Worm (Caenorhabditis elegans) whole organism, young adult: ENCODE data around the gene hrpu-1.
A peak's percentile ranks its signal among the peaks of the same experiment; 100 is the strongest.

Experiments used
- B0035.1 ChIP-seq: sonication (generic microtip); optimal IDR thresholded peaks from 2 replicates; lab custom pipeline; 2016; ENCODE audit warnings: missing genetic modification characterization, mild to moderate bottlenecking, missing compliant biosample characterization, missing genotype, missing genetic modification reagents
- B0336.3 ChIP-seq: fragments of 200-800 bp; sonication (Bioruptor generic); IDR thresholded peaks from 2 replicates; pipeline ENCODE4 v1.3.6; 2022; ENCODE audit warnings: missing genetic modification characterization, missing compliant biosample characterization
- F22D6.2 ChIP-seq: sonication (generic microtip); optimal IDR thresholded peaks from 2 replicates; lab custom pipeline; 2016; ENCODE audit warnings: mild to moderate bottlenecking, missing genetic modification characterization, missing compliant biosample characterization
- F33H1.4 ChIP-seq: fragments of 200-800 bp; sonication (Bioruptor generic); IDR thresholded peaks from 2 replicates; pipeline ENCODE4 v1.3.6; 2022; ENCODE audit warnings: missing genetic modification reagents, missing genetic modification characterization, missing compliant biosample characterization
- K12H6.12 ChIP-seq: fragments of 200-800 bp; sonication (Bioruptor generic); optimal IDR thresholded peaks from 2 replicates; lab custom pipeline; 2018; ENCODE audit warnings: mild to moderate bottlenecking, missing genetic modification characterization, missing compliant biosample characterization
- Y53G8AR.9 ChIP-seq: fragments of 200-800 bp; sonication (Bioruptor generic); conservative IDR thresholded peaks from 2 replicates; pipeline ENCODE4 v1.3.6; 2022; ENCODE audit warnings: missing genetic modification reagents, missing genetic modification characterization, missing compliant biosample characterization
- aptf-2 ChIP-seq: fragments of 200-800 bp; sonication (Bioruptor generic); conservative IDR thresholded peaks from 2 replicates; pipeline ENCODE4 v1.3.6; 2022; ENCODE audit warnings: missing genetic modification reagents, missing genetic modification characterization, missing compliant biosample characterization
- attf-3 ChIP-seq: fragments of 200-800 bp; sonication (Bioruptor generic); conservative IDR thresholded peaks from 2 replicates; pipeline ENCODE4 v1.3.6; 2022; ENCODE audit warnings: missing genetic modification reagents, missing genetic modification characterization, missing compliant biosample characterization
- attf-6 ChIP-seq: fragments of 200-800 bp; sonication (Bioruptor generic); IDR thresholded peaks from 2 replicates; pipeline ENCODE4 v1.3.6; 2022; ENCODE audit warnings: missing genetic modification reagents, missing genetic modification characterization, missing compliant biosample characterization
- bed-2 ChIP-seq: fragments of 200-800 bp; sonication (Bioruptor generic); IDR thresholded peaks from 2 replicates; pipeline ENCODE4 v1.3.6; 2022; ENCODE audit warnings: missing genetic modification reagents, missing genetic modification characterization, missing compliant biosample characterization
- cebp-1 ChIP-seq, 2 experiments: fragments of 200-800 bp in 1 of 2; sonication (Bioruptor generic) in 1 of 2; sonication (generic microtip) in 1 of 2; IDR thresholded peaks in 1 of 2; optimal IDR thresholded peaks in 1 of 2; 2 replicates each; pipeline versions ENCODE4 v1.3.6 to Lab custom; 2017 to 2022; ENCODE audit warnings: missing compliant biosample characterization in 2 of 2, missing genetic modification characterization in 2 of 2, mild to moderate bottlenecking in 1 of 2, missing genetic modification reagents in 1 of 2, moderate library complexity in 1 of 2
- cebp-2 ChIP-seq: fragments of 200-800 bp; sonication (Bioruptor generic); IDR thresholded peaks from 2 replicates; pipeline ENCODE4 v1.3.6; 2022; ENCODE audit warnings: missing genetic modification characterization, missing compliant biosample characterization
- ceh-100 ChIP-seq: fragments of 200-800 bp; sonication (Bioruptor generic); IDR thresholded peaks from 2 replicates; pipeline ENCODE4 v1.3.6; 2022; ENCODE audit warnings: missing genetic modification reagents, missing genetic modification characterization, missing compliant biosample characterization
- ceh-40 ChIP-seq: fragments of 200-800 bp; sonication (Bioruptor generic); IDR thresholded peaks from 2 replicates; pipeline ENCODE4 v1.3.6; 2022; ENCODE audit warnings: missing genetic modification characterization, missing compliant biosample characterization
- chd-7 ChIP-seq: sonication (generic microtip); optimal IDR thresholded peaks from 2 replicates; lab custom pipeline; 2016; ENCODE audit warnings: mild to moderate bottlenecking, missing genetic modification characterization, moderate library complexity, missing compliant biosample characterization
- egl-44 ChIP-seq: fragments of 200-800 bp; sonication (Bioruptor generic); IDR thresholded peaks from 2 replicates; pipeline ENCODE4 v1.3.6; 2022; ENCODE audit warnings: missing genetic modification reagents, missing genetic modification characterization, missing compliant biosample characterization
- gei-17 ChIP-seq: fragments of 200-800 bp; sonication (Bioruptor generic); optimal IDR thresholded peaks from 2 replicates; lab custom pipeline; 2018; ENCODE audit warnings: mild to moderate bottlenecking, missing genetic modification characterization, missing compliant biosample characterization
- him-1 ChIP-seq: sonication (generic microtip); optimal IDR thresholded peaks from 2 replicates; lab custom pipeline; 2016; ENCODE audit warnings: missing genotype, missing genetic modification reagents, missing genetic modification characterization, missing compliant biosample characterization
- hlh-12 ChIP-seq: sonication (generic microtip); optimal IDR thresholded peaks from 2 replicates; lab custom pipeline; 2016; ENCODE audit warnings: missing genetic modification characterization, missing compliant biosample characterization
- hmg-1.2 ChIP-seq: fragments of 200-800 bp; sonication (Bioruptor generic); IDR thresholded peaks from 2 replicates; pipeline ENCODE4 v1.3.6; 2022; ENCODE audit warnings: missing genetic modification reagents, missing genetic modification characterization, missing compliant biosample characterization
- hmg-20 ChIP-seq: fragments of 200-800 bp; sonication (Bioruptor generic); IDR thresholded peaks from 2 replicates; pipeline ENCODE4 v1.3.6; 2022; ENCODE audit warnings: missing genetic modification reagents, missing genetic modification characterization, missing compliant biosample characterization
- let-607 ChIP-seq, 2 experiments: fragments of 200-800 bp in 1 of 2; sonication (Bioruptor generic) in 1 of 2; sonication (generic microtip) in 1 of 2; optimal IDR thresholded peaks; 2 replicates each; lab custom pipeline; 2016 to 2018; ENCODE audit warnings: mild to moderate bottlenecking in 2 of 2, missing compliant biosample characterization in 2 of 2, missing genetic modification characterization in 2 of 2, moderate library complexity in 2 of 2, missing genotype in 1 of 2
- lin-35 ChIP-seq, 3 experiments: fragments of 150-350 bp in 2 of 3; sonication (generic microtip) in 1 of 3; optimal IDR thresholded peaks; 2 replicates each; lab custom pipeline; 2014 to 2018; ENCODE audit warnings: missing biosample characterization in 3 of 3, missing genetic modification characterization in 3 of 3, missing genetic modification reagents in 3 of 3
- madf-3 ChIP-seq: fragments of 200-800 bp; sonication (Bioruptor generic); IDR thresholded peaks from 2 replicates; pipeline ENCODE4 v1.3.6; 2022; ENCODE audit warnings: missing genetic modification reagents, missing genetic modification characterization, missing compliant biosample characterization
- madf-6 ChIP-seq: fragments of 200-800 bp; sonication (Bioruptor generic); IDR thresholded peaks from 2 replicates; pipeline ENCODE4 v1.3.6; 2022; ENCODE audit warnings: missing genetic modification reagents, missing genetic modification characterization, missing compliant biosample characterization
- nfya-1 ChIP-seq: sonication (generic microtip); optimal IDR thresholded peaks from 2 replicates; lab custom pipeline; 2017; ENCODE audit warnings: antibody characterized with exemption, missing compliant biosample characterization, missing genetic modification characterization, borderline replicate concordance; ENCODE audit not compliant: insufficient read depth
- nfyb-1 ChIP-seq: fragments of 200-800 bp; sonication (Bioruptor generic); IDR thresholded peaks from 2 replicates; pipeline ENCODE4 v1.3.6; 2022; ENCODE audit warnings: missing genetic modification reagents, missing genetic modification characterization, missing compliant biosample characterization
- nhr-120 ChIP-seq: fragments of 200-800 bp; sonication (Bioruptor generic); IDR thresholded peaks from 2 replicates; pipeline ENCODE4 v1.3.6; 2022; ENCODE audit warnings: missing genetic modification characterization, missing compliant biosample characterization
- pha-4 ChIP-seq: fragments of 150-350 bp; sonication (generic microtip); optimal IDR thresholded peaks from 2 replicates; lab custom pipeline; 2014; ENCODE audit warnings: missing biosample characterization, missing genetic modification reagents, missing genetic modification characterization
- rcor-1 ChIP-seq: fragments of 200-800 bp; sonication (Bioruptor generic); IDR thresholded peaks from 2 replicates; pipeline ENCODE4 v1.3.6; 2022; ENCODE audit warnings: missing genetic modification reagents, missing genetic modification characterization, missing compliant biosample characterization
- rpc-1 ChIP-seq, 2 experiments: fragments of 150-350 bp in 1 of 2; sonication (generic microtip) in 1 of 2; optimal IDR thresholded peaks; 2 replicates each; lab custom pipeline; 2014 to 2018; ENCODE audit warnings: missing biosample characterization in 1 of 2, missing genetic modification characterization in 1 of 2, missing genetic modification reagents in 1 of 2, missing genotype in 1 of 2
- sea-2 ChIP-seq: fragments of 200-800 bp; sonication (Bioruptor generic); IDR thresholded peaks from 2 replicates; pipeline ENCODE4 v1.3.6; 2022; ENCODE audit warnings: missing genetic modification characterization, missing compliant biosample characterization
- snpc-3.4 ChIP-seq: sonication (generic microtip); optimal IDR thresholded peaks from 2 replicates; lab custom pipeline; 2017; ENCODE audit warnings: missing genetic modification characterization, mild to moderate bottlenecking, missing compliant biosample characterization, antibody characterized with exemption, moderate library complexity, missing genotype, missing genetic modification reagents
- sptf-2 ChIP-seq: fragments of 200-800 bp; sonication (Bioruptor generic); optimal IDR thresholded peaks from 2 replicates; lab custom pipeline; 2018; ENCODE audit warnings: mild to moderate bottlenecking, missing genetic modification characterization, missing compliant biosample characterization
- tbp1 ChIP-seq: fragments of 200-800 bp; sonication (Bioruptor generic); optimal IDR thresholded peaks from 2 replicates; lab custom pipeline; 2018; ENCODE audit warnings: mild to moderate bottlenecking, missing genetic modification characterization, missing compliant biosample characterization
- tlf-1 ChIP-seq: fragments of 200-800 bp; sonication (Bioruptor generic); optimal IDR thresholded peaks from 2 replicates; lab custom pipeline; 2018; ENCODE audit warnings: mild to moderate bottlenecking, missing genetic modification characterization, missing compliant biosample characterization
- xnd-1 ChIP-seq: sonication (generic microtip); optimal IDR thresholded peaks from 2 replicates; lab custom pipeline; 2016; ENCODE audit warnings: missing genotype, missing genetic modification reagents, missing genetic modification characterization, missing compliant biosample characterization
- zfh-2 ChIP-seq: fragments of 200-800 bp; sonication (Bioruptor generic); conservative IDR thresholded peaks from 2 replicates; pipeline ENCODE4 v1.3.6; 2022; ENCODE audit warnings: missing genetic modification reagents, missing genetic modification characterization, missing compliant biosample characterization
- ztf-18 ChIP-seq: sonication (generic microtip); optimal IDR thresholded peaks from 2 replicates; lab custom pipeline; 2016; ENCODE audit warnings: missing genotype, mild to moderate bottlenecking, missing genetic modification characterization, missing compliant biosample characterization
- ztf-25 ChIP-seq: fragments of 200-800 bp; sonication (Bioruptor generic); IDR thresholded peaks from 2 replicates; pipeline ENCODE4 v1.3.6; 2022; ENCODE audit warnings: missing genetic modification reagents, missing genetic modification characterization, missing compliant biosample characterization
- ztf-6 ChIP-seq: fragments of 200-800 bp; sonication (Bioruptor generic); IDR thresholded peaks from 2 replicates; pipeline ENCODE4 v1.3.6; 2022; ENCODE audit warnings: missing genetic modification reagents, missing genetic modification characterization, missing compliant biosample characterization

hrpu-1 gene

DNA sequence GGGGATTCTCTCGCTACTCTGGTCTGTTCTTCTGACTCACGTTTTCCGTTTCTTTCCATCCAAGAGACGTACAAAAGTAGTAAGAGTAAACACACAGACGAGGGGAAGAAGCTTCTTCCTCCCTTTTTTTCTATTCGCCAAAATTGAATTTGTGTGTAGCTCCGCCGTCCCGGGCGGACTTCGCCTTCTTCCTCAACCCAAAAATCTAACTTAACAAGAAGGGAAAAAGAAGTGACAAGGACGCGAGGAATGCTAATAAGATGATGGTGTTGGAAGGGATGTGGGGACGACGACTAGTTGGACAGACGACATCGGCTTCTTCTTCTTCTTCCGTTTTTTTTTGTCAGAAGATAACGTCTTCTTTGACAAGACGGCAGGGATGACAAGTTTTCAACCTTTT, 22.4 kb upstream of the hrpu-1 start:
- TF ChIP-seq sptf-2 (GFP tag; lab: Kevin White, UChicago) (no peak), K12H6.12 (tag; lab: Kevin White, UChicago) (peak; percentile 23), zfh-2 (GFP tag; lab: Robert Waterston, UW) (peak; percentile 41; the same call in 1 of the 2 replicates), bed-2 (no peak), chd-7 (tag; lab: Kevin White, UChicago) (no peak), snpc-3.4 (tag; lab: Kevin White, UChicago) (no peak), tbp1 (GFP tag; lab: Kevin White, UChicago) (no peak), gei-17 (GFP tag; lab: Kevin White, UChicago) (no peak), rcor-1 (no peak), hlh-12 (tag; lab: Kevin White, UChicago) (no peak)

DNA sequence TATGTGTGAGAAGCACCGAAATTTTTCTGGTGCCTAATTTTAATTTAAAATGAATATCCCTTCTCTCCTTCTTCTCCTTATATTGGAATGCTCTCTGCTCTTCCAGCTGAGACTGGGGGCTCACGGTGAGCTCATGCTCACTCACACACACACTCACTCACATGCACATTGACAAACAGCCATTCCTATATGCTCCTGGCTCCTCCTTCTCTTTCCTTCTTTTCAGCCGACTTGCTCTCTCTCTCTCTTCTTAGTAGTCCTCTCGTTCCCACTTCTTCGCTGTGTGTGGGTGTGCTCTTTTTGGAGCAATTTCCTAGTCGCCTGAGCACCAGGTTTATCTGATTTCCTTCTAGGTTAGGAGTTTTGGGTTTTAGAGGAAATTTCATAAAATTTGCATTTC, 18.5 kb upstream of the hrpu-1 start:
- TF ChIP-seq cebp-1 (GFP tag; IDR thresholded peaks at IDR 0.05; lab: Robert Waterston, UW), result no peak
- TF ChIP-seq cebp-1 (tag; optimal IDR thresholded peaks at IDR 0.05; lab: Kevin White, UChicago), result peak; percentile 19
- no peak for TF ChIP-seq ztf-25 (GFP tag; lab: Robert Waterston, UW)
- TF ChIP-seq ceh-100 (GFP tag; lab: Robert Waterston, UW), result no peak
- no peak for TF ChIP-seq B0336.3 (GFP tag; lab: Robert Waterston, UW)
- TF ChIP-seq ztf-18 (tag; lab: Kevin White, UChicago), result peak; percentile 41
- 0 out of 2 replicates have a peak, but pooled peaks have one; percentile 23 for TF ChIP-seq zfh-2 (GFP tag; lab: Robert Waterston, UW)
- TF ChIP-seq aptf-2, result no peak
- TF ChIP-seq ztf-6, result no peak
- TF ChIP-seq ceh-40 (GFP tag; lab: Robert Waterston, UW), result no peak
- TF ChIP-seq lin-35 (GFP tag; optimal IDR thresholded peaks at IDR 0.05; lab: Kevin White, UChicago), result peak in 1 of 3 experiments; percentile 8
- TF ChIP-seq cebp-2 (GFP tag; lab: Robert Waterston, UW), result peak; percentile 27; the same call in 1 of the 2 replicates
- TF ChIP-seq pha-4 (tag; lab: Kevin White, UChicago), result no peak
- TF ChIP-seq nfyb-1 (GFP tag; lab: Robert Waterston, UW), result no peak
- TF ChIP-seq K12H6.12 (tag; lab: Kevin White, UChicago), result peak; percentile 12
- TF ChIP-seq xnd-1 (tag; lab: Kevin White, UChicago), result no peak
- TF ChIP-seq nfya-1, result no peak
- TF ChIP-seq rpc-1 (optimal IDR thresholded peaks at IDR 0.05; lab: Kevin White, UChicago), result no peak
- no peak for TF ChIP-seq rpc-1 (tag; optimal IDR thresholded peaks at IDR 0.05; lab: Kevin White, UChicago)
- no peak for TF ChIP-seq madf-6 (GFP tag; lab: Robert Waterston, UW)

DNA sequence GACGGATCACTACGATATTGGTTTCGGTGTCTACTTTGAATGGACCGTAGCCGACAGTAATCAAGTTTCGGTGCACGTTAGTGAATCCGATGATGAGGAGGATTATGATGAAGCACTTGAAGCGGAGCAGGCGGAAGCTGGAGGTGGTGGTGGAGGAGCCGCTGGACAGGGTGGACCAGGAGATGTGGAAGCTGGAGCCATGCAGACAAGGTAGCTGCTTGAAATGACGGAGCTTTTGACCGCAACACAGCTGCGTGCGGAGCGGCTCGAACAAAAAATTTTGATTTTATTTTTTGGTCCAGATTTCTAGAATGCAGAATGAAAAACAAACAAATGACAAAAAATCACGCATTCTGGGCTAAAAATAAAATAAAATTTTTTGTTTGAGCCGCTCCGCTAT, 15.0 kb upstream of the hrpu-1 start:
- TF ChIP-seq attf-3 (GFP tag; lab: Robert Waterston, UW) (no peak), hmg-20 (no peak), sea-2 (GFP tag; lab: Robert Waterston, UW) (no peak), zfh-2 (GFP tag; lab: Robert Waterston, UW) (peak; percentile 67), nfya-1 (no peak)

DNA sequence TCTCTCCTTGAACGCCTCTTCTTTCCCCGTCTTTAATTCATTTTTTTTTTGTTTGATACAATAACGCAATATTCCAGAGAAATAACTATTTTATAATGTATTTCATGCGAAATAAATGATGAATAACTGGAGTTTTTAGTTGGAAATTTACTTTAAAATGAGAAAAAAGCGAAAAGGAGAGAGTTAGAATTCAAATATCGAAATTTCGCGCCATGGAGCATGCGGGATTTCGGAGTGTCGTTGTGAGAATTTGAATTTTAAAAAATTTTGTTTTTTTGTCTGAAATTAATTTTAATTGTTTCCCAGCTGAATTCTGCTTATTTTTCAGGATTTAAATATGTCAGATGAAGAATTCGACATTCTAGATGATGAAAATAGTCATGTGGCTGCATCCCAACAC, 14.0 kb upstream of the hrpu-1 start, which contains the start of gene fcd-2:
Gene fcd-2 (plus strand): TSS at position 327 of the 400 bp plus-strand sequence.
- TF ChIP-seq egl-44 (GFP tag; lab: Robert Waterston, UW), result no peak
- no peak for TF ChIP-seq Y53G8AR.9 (GFP tag; lab: Robert Waterston, UW)
- TF ChIP-seq snpc-3.4 (tag; lab: Kevin White, UChicago), result peak; percentile 34
- TF ChIP-seq tlf-1, result peak; percentile 13
- TF ChIP-seq cebp-1 (GFP tag; IDR thresholded peaks at IDR 0.05; lab: Robert Waterston, UW), result no peak
- TF ChIP-seq cebp-1 (tag; optimal IDR thresholded peaks at IDR 0.05; lab: Kevin White, UChicago), result peak; percentile 41
- peak in 2 of 3 experiments; percentile 18 to 74 for TF ChIP-seq lin-35 (GFP tag; optimal IDR thresholded peaks at IDR 0.05; lab: Kevin White, UChicago)
- TF ChIP-seq nhr-120, result no peak
- TF ChIP-seq him-1 (tag; lab: Kevin White, UChicago), result no peak
- 0 out of 2 replicates have a peak, but pooled peaks have one; percentile 24 for TF ChIP-seq hmg-1.2 (GFP tag; lab: Robert Waterston, UW)
- TF ChIP-seq madf-3, result 0 out of 2 replicates have a peak, but pooled peaks have one; percentile 4
- TF ChIP-seq B0035.1 (tag; lab: Kevin White, UChicago), result peak; percentile 23
- TF ChIP-seq let-607 (tag; optimal IDR thresholded peaks at IDR 0.05; lab: Kevin White, UChicago), result no peak
- no peak for TF ChIP-seq nfya-1
- peak; percentile 61 for TF ChIP-seq madf-6 (GFP tag; lab: Robert Waterston, UW)
- TF ChIP-seq attf-6 (GFP tag; lab: Robert Waterston, UW), result peak; percentile 89
- peak; percentile 1 for TF ChIP-seq K12H6.12 (tag; lab: Kevin White, UChicago)
- no peak for TF ChIP-seq F22D6.2 (tag; lab: Kevin White, UChicago)
- peak; percentile 95 for TF ChIP-seq attf-3 (GFP tag; lab: Robert Waterston, UW)
- peak; percentile 37; the same call in 1 of the 2 replicates for TF ChIP-seq F33H1.4 (GFP tag; lab: Robert Waterston, UW)
